Worm (Caenorhabditis elegans) whole organism, L4/young adult: ENCODE measurements around the gene csr-1.

Source experiments
- W03F9.2 ChIP-seq: fragments of 150-350 bp; optimal IDR thresholded peaks from 2 replicates; lab custom pipeline; 2014; ENCODE audit warnings: missing biosample characterization, missing genetic modification characterization
- dao-5 ChIP-seq: sonication (generic microtip); optimal IDR thresholded peaks from 2 replicates; lab custom pipeline; 2016; ENCODE audit warnings: missing genotype, missing genetic modification characterization, moderate library complexity, missing compliant biosample characterization
- him-1 ChIP-seq: sonication (generic microtip); optimal IDR thresholded peaks from 2 replicates; lab custom pipeline; 2016; ENCODE audit warnings: missing genotype, missing genetic modification reagents, missing genetic modification characterization, missing compliant biosample characterization

csr-1 gene

ce11 chrIV:7956643-7957317 lies at the start of gene csr-1:
TSS of gene csr-1 (plus strand) at chrIV:7957267.
- TF ChIP-seq him-1 (tag; lab: Kevin White, UChicago) = no peak
- TF ChIP-seq W03F9.2 (tag; lab: Kevin White, UChicago) = no peak
- TF ChIP-seq dao-5 (tag; lab: Kevin White, UChicago) = no peak

DNA sequence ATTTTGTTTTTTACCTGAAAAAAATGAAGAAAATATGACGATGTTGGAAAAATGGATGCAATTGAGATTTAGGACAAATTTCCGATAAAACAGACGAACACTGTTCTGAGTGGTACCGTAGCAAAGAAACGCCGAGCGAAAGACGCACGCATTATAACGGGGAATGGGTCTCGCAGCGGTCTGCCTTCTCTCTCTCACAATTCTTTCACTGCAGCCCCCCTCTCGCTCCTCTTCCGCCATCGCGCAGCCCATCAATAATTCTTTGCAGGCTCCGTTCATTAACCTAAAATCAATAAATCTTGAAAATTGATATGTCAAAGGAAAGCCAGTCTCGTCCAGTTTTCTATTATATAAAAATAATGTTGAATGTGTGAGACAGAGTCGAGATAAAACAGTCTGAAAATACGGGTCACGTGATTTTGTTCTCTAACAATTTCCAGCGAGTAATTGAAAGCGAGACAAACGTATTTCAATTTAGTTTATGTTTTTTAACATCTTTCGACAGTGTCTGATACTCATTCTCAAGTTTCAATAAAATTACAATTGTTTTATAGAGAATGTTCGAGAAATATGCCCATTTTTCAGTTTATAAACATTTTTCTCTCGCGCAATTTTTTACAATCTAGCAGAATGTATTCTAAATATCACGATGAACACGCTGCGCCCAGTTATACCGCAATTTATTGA lies 47.5 kb upstream of the csr-1 start:
- TF ChIP-seq dao-5 (tag; lab: Kevin White, UChicago) = no peak
- peak; percentile 33 for TF ChIP-seq W03F9.2 (tag; lab: Kevin White, UChicago)

- no peak for TF ChIP-seq W03F9.2 (tag; lab: Kevin White, UChicago)
Measured at ce11 chrIV:7910197-7910735, 46.8 kb upstream of the csr-1 start, which contains the start of the genes npp-27 and ntl-4. TSS of gene npp-27 (minus strand) at chrIV:7910247. TSS of gene ntl-4 (plus strand) at chrIV:7910575.

DNA sequence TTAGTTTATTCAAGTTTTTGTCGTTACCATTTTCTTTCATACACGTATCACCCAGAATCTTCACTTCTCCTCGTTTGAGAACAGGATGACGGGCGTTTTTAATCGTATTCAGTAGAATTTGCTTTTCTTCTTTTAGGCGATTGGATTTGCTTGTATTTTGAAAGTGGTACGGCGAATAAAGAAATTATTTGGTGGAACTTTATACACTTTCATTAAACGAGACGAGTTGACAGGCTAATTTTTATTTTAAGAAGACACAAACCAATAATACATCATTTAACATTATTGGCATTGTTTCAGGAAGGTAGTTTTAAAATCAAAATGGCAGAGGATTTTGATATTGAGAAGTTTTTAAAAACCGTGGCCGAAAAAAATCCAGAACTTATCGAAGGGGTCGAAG lies 42.1 kb upstream of the csr-1 start, which contains the start of gene C49H3.4:
C49H3.4 (plus strand) TSS at position 301 of the 400 bp plus-strand sequence.
- TF ChIP-seq him-1 (tag; lab: Kevin White, UChicago) (no peak), W03F9.2 (tag; lab: Kevin White, UChicago) (no peak), dao-5 (tag; lab: Kevin White, UChicago) (no peak)

- TF ChIP-seq W03F9.2 (tag; lab: Kevin White, UChicago) (no peak), dao-5 (tag; lab: Kevin White, UChicago) (no peak), him-1 (tag; lab: Kevin White, UChicago) (no peak)
Measured at ce11 chrIV:7916907-7917306, 40.2 kb upstream of the csr-1 start.

DNA sequence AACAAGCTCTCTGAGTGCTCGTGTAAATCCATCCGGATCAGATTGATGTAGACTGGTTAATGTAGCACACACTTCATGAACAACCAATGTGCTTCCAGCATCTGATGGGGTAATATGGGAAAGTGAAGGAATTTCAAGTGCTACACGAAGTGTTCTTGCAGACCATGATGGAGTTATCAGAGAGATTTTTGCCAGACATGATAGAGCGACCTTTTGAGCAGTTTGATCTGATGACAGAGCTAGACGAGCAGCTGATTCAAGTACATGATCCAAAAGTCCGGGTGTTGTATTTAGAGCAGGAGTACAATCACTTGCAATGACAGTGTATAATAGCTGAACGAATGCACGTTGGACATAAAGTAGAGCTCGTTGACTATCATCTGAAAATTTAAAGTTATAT lies 39.2 kb upstream of the csr-1 start:
- TF ChIP-seq dao-5 (tag; lab: Kevin White, UChicago) = no peak
- no peak for TF ChIP-seq W03F9.2 (tag; lab: Kevin White, UChicago)
- TF ChIP-seq him-1 (tag; lab: Kevin White, UChicago) = no peak

- no peak for TF ChIP-seq him-1 (tag; lab: Kevin White, UChicago)
Measured at ce11 chrIV:7920126-7920525, 36.9 kb upstream of the csr-1 start, which contains the start of gene C49H3.16. TSS of gene C49H3.16 (plus strand) at chrIV:7920426.

DNA sequence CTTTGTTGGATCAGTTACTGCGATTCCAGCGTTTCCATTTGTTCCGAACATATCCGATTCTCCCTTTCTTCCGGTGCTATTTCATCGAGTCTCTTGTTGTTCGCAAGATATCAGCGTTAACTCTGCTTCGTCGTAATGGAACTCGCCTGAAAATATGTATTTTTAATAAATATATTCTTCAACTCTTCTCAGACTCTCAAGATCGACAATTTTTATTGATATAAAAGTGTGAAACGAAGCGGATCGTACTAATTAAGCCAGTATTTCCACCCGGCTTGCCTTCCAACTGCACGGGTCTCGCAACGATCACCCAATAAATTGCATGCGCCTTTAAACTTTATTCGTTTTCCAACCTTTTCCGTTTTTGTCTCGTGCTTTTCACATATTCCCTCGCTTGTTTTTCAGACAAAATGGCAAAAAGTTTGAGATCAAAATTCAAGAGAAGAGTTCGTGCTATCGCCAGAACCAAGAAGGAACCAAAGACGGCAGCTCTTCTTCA lies 33.0 kb upstream of the csr-1 start, which contains the start of the genes xpo-3 and C49H3.3:
xpo-3 (minus strand) TSS at position 51 of the 499 bp plus-strand sequence.
C49H3.3 (plus strand) TSS at position 369 of the 499 bp plus-strand sequence.
- TF ChIP-seq him-1 (tag; lab: Kevin White, UChicago) (no peak), W03F9.2 (tag; lab: Kevin White, UChicago) (peak; percentile 79), dao-5 (tag; lab: Kevin White, UChicago) (no peak)

DNA sequence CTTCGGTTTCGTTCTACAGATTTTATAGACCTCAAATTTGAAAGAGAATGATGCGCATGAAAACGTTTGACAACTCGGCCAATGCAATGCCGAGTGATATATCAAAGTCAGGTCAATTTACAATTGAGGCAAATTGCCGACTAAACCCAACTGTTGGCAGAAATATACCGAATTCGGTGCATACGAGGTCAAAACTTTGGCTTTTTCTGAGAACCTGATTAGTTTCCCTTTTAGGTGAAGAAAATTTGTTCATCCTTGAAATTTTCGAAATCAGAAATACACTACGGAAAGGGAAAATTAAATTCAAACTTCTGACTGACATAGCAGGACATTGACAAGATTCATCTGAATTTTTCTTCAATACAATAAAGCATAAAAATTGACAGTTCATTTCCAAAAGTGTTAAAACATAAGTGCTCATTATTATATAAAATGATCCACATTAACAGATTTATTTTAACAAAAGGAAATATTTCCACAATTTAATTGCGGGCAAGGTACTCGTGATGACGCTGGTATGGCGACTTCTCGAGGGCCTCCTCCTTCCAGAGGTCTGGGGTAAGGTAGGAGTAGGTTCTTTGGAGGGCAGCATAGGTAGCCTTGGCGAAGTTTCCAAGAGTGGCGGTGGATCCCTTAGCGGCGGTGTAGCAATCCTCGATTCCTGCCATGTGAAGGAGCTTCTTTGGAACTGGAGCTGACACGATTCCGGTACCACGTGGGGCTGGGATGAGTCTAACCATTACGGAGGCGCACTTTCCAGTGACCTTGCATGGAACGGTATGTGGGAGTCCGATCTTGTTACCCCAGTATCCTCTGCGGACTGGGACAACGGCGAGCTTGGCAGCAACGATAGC lies 31.9 kb upstream of the csr-1 start:
- no peak for TF ChIP-seq W03F9.2 (tag; lab: Kevin White, UChicago)
- TF ChIP-seq him-1 (tag; lab: Kevin White, UChicago) = no peak
- TF ChIP-seq dao-5 (tag; lab: Kevin White, UChicago) = no peak

- TF ChIP-seq dao-5 (tag; lab: Kevin White, UChicago) (no peak), W03F9.2 (tag; lab: Kevin White, UChicago) (peak; percentile 23)
Measured at ce11 chrIV:7926102-7926840, 30.8 kb upstream of the csr-1 start, which contains the start of gene rps-2. TSS of gene rps-2 (minus strand) at chrIV:7926391.

DNA sequence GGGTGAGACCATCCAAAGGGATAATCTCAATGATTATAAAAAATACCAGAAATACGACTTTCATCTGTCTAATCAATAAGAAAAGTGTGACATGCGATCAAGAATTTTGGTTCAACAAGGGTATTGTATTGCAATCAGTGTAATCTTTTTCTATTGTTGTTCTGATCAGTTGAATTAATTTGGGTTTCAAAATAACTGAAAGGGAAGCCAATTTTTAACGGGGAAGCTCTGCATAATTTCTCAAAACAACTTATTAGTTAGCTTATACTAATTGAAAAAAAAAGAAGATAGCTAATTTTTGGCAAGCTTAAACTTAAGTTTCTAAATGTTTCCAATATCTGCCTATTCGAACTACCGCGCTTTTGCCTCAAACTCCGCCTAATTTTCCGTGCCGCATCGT lies 29.8 kb upstream of the csr-1 start, which contains the start of gene C49H3.12:
C49H3.12 (minus strand) TSS at position 101 of the 400 bp plus-strand sequence.
- TF ChIP-seq him-1 (tag; lab: Kevin White, UChicago) (no peak), W03F9.2 (tag; lab: Kevin White, UChicago) (no peak), dao-5 (tag; lab: Kevin White, UChicago) (no peak)

DNA sequence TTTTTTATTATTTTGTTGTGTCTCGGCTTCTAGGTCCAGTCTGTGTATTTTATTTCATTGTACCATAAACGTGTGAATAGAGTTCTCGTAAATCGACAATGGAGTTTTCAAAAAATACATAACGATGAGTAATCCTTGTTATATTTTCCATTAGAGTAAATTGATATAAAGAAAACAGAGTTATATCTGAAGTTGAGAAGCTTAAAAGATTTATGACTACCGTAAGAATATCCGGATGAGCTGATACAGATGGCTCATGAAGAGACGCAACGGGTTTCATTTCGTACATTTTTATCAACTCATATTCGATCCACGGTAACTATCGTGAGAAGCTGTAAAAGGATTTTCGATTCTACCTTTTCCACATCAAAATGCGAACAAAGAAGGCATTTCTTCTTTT lies 29.2 kb upstream of the csr-1 start, which contains the start of gene gcy-8:
gcy-8 (plus strand) TSS at position 301 of the 400 bp plus-strand sequence.
- TF ChIP-seq him-1 (tag; lab: Kevin White, UChicago) (no peak), W03F9.2 (tag; lab: Kevin White, UChicago) (no peak), dao-5 (tag; lab: Kevin White, UChicago) (no peak)
